Worm (Caenorhabditis elegans) whole organism, mixed stage, embryonic: ENCODE measurements around the gene rips-1.

Experiments
- M03D4.4 ChIP-seq: sonication (generic microtip); optimal IDR thresholded peaks from 2 replicates; lab custom pipeline; 2017; ENCODE audit warnings: mild to moderate bottlenecking, missing genetic modification characterization, missing compliant biosample characterization
- ces-1 ChIP-seq: fragments of 150-350 bp; optimal IDR thresholded peaks from 2 replicates; lab custom pipeline; 2014; ENCODE audit warnings: missing biosample characterization, missing genetic modification reagents, missing genetic modification characterization
- mls-2 ChIP-seq: sonication (generic microtip); optimal IDR thresholded peaks from 2 replicates; lab custom pipeline; 2016; ENCODE audit warnings: mild to moderate bottlenecking, missing genetic modification characterization, moderate library complexity, missing compliant biosample characterization
- nhr-2 ChIP-seq: fragments of 150-350 bp; optimal IDR thresholded peaks from 2 replicates; lab custom pipeline; 2014; ENCODE audit warnings: missing biosample characterization, missing genetic modification characterization
- nhr-237 ChIP-seq: fragments of 150-350 bp; optimal IDR thresholded peaks from 2 replicates; lab custom pipeline; 2014; ENCODE audit warnings: missing biosample characterization, missing genetic modification characterization
- nhr-76 ChIP-seq: sonication (generic microtip); optimal IDR thresholded peaks from 2 replicates; lab custom pipeline; 2017; ENCODE audit warnings: missing biosample characterization, missing genetic modification characterization
- sptf-1 ChIP-seq: sonication (generic microtip); optimal IDR thresholded peaks from 2 replicates; lab custom pipeline; 2017; ENCODE audit warnings: mild to moderate bottlenecking, missing genetic modification characterization, moderate library complexity, missing compliant biosample characterization

DNA sequence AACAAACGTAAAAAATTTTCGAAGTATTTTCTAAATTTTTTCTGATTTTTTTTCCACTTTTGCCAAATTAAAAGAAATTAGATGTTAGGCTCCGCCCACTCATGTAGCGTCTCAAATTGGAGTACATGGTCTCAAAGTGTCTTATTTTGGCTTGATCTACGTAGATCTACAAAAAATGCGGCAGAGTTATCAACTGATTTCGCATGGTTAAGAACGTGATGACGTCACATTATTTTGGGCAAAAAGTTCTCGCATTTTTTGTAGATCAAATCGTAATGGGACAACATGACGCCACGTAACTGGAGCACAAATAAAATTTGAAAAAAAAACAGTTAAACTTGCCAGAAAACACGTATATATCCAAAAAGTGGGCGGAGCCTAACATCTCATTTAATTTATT, 10.0 kb upstream of the rips-1 start:
- TF ChIP-seq sptf-1 (tag; lab: Kevin White, UChicago) (no peak), nhr-237 (tag; lab: Kevin White, UChicago) (no peak), mls-2 (no peak), ces-1 (GFP tag; lab: Kevin White, UChicago) (no peak), nhr-76 (tag; lab: Kevin White, UChicago) (no peak), M03D4.4 (tag; lab: Kevin White, UChicago) (no peak), nhr-2 (tag; lab: Kevin White, UChicago) (no peak)
